Fruit fly (Drosophila melanogaster): Measurements from ENCODE around the gene CG4619.

The CG4619 gene

dm6 chr2L:9918020-9918959 lies 20.4 kb upstream of the CG4619 start, which contains the start of the genes CG5885 and CG4598 (continued):
- TF ChIP-seq bab2 (GFP tag; optimal IDR thresholded peaks at IDR 0.05) (peak; percentile 37), Sry-δ (GFP tag; optimal IDR thresholded peaks at IDR 0.05) (peak; percentile 82), CG30020 (tag; optimal IDR thresholded peaks at IDR 0.05) (peak; percentile 54), CG32532 (GFP tag; IDR thresholded peaks at IDR 0.05) (peak; percentile 79)

DNA sequence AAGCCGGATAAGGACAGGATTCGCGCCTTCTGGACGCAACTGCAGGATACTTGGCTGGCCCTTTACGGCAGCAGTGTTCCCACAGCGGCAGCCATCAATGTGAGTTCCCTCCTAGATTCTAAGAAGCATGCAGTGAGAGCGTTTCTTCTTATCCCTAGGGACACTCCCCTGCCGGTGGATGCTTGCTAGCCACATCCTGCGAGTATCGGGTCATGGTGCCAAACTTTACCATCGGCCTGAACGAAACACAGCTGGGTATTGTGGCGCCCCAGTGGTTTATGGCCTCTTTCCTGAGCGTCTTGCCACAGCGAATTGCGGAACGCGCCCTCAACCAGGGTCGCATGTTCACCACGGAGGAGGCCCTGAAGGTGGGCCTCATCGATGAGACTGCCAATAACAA lies 19.4 kb upstream of the CG4619 start:
- no peak for TF ChIP-seq ATbp (GFP tag; optimal IDR thresholded peaks at IDR 0.05)
- no peak for TF ChIP-seq CG8290 (GFP tag; optimal IDR thresholded peaks at IDR 0.05)
- no peak for TF ChIP-seq CG8290 (tag; optimal IDR thresholded peaks at IDR 0.05)
- no peak for TF ChIP-seq sima (GFP tag; optimal IDR thresholded peaks at IDR 0.05)
- no peak for TF ChIP-seq pzg (GFP tag; optimal IDR thresholded peaks at IDR 0.05)
- TF ChIP-seq maf-S (GFP tag; optimal IDR thresholded peaks at IDR 0.05): no peak
- TF ChIP-seq CG10543 (GFP tag; optimal IDR thresholded peaks at IDR 0.05): no peak
- no peak for TF ChIP-seq ssp (GFP tag; IDR thresholded peaks at IDR 0.05)
- TF ChIP-seq Opbp (GFP tag; IDR thresholded peaks at IDR 0.05; ENCODE audit: partially characterized antibody): peak; percentile 46; the same call in 1 of the 3 replicates
- TF ChIP-seq CG4328 (GFP tag; optimal IDR thresholded peaks at IDR 0.05): no peak
- peak; percentile 56 for TF ChIP-seq Med (GFP tag)
- no peak for TF ChIP-seq nom (GFP tag; optimal IDR thresholded peaks at IDR 0.05)
- TF ChIP-seq CG9727 (GFP tag; optimal IDR thresholded peaks at IDR 0.05): no peak
- no peak for TF ChIP-seq CG6791 (GFP tag; IDR thresholded peaks at IDR 0.05; ENCODE audit: partially characterized antibody)
- TF ChIP-seq amos (GFP tag; IDR thresholded peaks at IDR 0.05; ENCODE audit: partially characterized antibody): no peak
- no peak for TF ChIP-seq BtbVII (GFP tag; optimal IDR thresholded peaks at IDR 0.05)
- no peak for TF ChIP-seq Doc2 (GFP tag; IDR thresholded peaks at IDR 0.05)
- no peak for TF ChIP-seq tll (GFP tag; optimal IDR thresholded peaks at IDR 0.05)
- no peak for TF ChIP-seq CG3726 (GFP tag; IDR thresholded peaks at IDR 0.05)
- TF ChIP-seq gsb-n (tag; optimal IDR thresholded peaks at IDR 0.05): no peak
- no peak for TF ChIP-seq HLH54F (GFP tag; optimal IDR thresholded peaks at IDR 0.05)
- no peak for TF ChIP-seq CG7556 (GFP tag; optimal IDR thresholded peaks at IDR 0.05)
- no peak for TF ChIP-seq CG3847 (GFP tag; IDR thresholded peaks at IDR 0.05)
- no peak for TF ChIP-seq CG6272 (GFP tag; IDR thresholded peaks at IDR 0.05)
- TF ChIP-seq jigr1 (GFP tag; IDR thresholded peaks at IDR 0.05): 0 out of 3 replicates have a peak, but pooled peaks have one; percentile 37
- TF ChIP-seq tgo (GFP tag; IDR thresholded peaks at IDR 0.05): no peak
- no peak for TF ChIP-seq pros (GFP tag; optimal IDR thresholded peaks at IDR 0.05)
- no peak for TF ChIP-seq nau (GFP tag; optimal IDR thresholded peaks at IDR 0.05)
- no peak for TF ChIP-seq ewg (GFP tag; optimal IDR thresholded peaks at IDR 0.05)
- no peak for TF ChIP-seq Mes4 (GFP tag; optimal IDR thresholded peaks at IDR 0.05)
- peak; percentile 67 for TF ChIP-seq Ets65A (GFP tag)
- peak; percentile 26; the same call in 1 of the 2 replicates for TF ChIP-seq gsb (GFP tag; IDR thresholded peaks at IDR 0.05)
- no peak for TF ChIP-seq CG11456 (GFP tag; IDR thresholded peaks at IDR 0.05)
- no peak for TF ChIP-seq CG1603 (tag; optimal IDR thresholded peaks at IDR 0.05)
- no peak for TF ChIP-seq tap (tag; optimal IDR thresholded peaks at IDR 0.05)
- no peak for TF ChIP-seq dpn (GFP tag; optimal IDR thresholded peaks at IDR 0.05)
- TF ChIP-seq sqz (GFP tag; optimal IDR thresholded peaks at IDR 0.05): no peak
- no peak for TF ChIP-seq Hr51 (GFP tag; optimal IDR thresholded peaks at IDR 0.05)
- no peak for TF ChIP-seq danr (GFP tag; IDR thresholded peaks at IDR 0.05)
- TF ChIP-seq CG31388 (GFP tag; optimal IDR thresholded peaks at IDR 0.05): no peak
- 0 out of 2 replicates have a peak, but pooled peaks have one; percentile 26 for TF ChIP-seq bbx (GFP tag; IDR thresholded peaks at IDR 0.05; ENCODE audit: partially characterized antibody)
- no peak for TF ChIP-seq hb (GFP tag; IDR thresholded peaks at IDR 0.05; ENCODE audit: partially characterized antibody)
